Fruit fly (Drosophila melanogaster) whole organism, larva: ENCODE results near the gene Arp10.

Source experiments
- noc ChIP-seq: fragments of 200-800 bp; sonication (Bioruptor generic); optimal IDR thresholded peaks from 3 replicates; lab custom pipeline; 2019; ENCODE audit warnings: missing biosample characterization, mild to moderate bottlenecking, missing genetic modification characterization, moderate library complexity

Arp10 gene

DNA sequence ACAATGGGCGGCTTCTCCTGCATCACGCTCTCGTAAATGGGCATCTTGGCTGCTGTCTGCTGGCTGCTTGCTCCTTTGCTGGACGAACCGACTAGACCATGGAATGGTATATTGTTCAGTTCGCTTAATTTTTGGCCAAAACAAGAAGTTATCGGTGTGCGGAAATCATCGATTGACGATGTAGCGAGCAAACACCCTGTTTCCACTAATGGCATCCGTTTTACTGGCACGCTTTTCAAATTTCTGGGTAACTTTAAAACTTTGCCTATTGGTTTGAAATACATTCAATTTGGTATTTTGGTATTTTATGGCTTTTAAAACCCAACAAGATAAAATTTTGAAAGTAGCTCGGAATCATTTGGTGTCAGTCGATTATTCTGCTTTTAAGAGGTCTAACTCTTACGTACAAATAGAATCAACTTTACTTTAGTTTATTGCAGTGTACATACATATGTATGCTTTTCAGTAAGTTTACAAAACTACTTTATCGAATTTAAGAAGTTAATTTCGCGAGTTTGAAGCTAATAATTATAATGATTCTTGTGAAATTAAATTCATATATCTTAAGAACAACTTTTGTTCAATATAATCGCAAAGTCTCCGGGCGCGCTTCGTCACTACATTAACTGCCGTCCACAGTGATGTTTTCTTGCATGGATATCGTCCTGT, at the start of gene Arp10:
TSS of gene Arp10 (minus strand) at position 304 of the 669 bp plus-strand sequence.
- no peak for TF ChIP-seq noc (tag; lab: Kevin White, UChicago)

DNA sequence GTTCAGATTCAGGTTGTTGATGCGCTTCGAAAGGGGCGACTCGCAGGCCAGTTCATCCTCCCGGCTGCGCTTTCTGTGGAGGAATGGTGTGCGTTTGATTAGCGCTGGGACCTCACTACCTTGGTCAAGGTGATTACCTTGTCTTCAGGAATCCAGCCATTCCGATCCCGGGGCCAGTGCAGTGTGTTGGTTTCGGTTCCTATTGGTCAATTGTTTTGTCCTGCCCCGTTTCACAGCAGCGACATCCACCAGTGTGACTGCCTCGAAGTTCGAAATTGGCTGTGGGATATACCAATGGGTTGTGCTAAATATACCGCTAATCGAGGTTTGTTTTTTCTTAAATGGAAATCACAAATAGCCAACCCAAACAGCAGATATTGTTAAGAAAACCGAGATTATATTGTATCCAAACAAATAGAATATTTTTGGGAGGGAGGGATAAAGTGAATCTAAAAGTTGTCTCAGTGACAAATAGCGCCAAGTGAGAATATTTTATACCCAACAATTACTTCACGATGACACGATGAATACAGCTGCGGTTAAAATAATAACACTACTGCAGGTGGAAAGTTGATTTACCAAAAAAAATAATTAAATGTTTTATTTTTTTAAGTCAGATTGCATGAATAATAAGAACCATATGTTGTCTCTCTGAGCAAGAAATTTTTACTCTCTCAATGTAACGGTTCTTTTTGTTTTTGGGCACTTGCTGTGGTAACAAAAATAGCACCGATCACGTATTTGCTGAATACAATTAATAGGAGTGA, 49.0 kb upstream of the Arp10 start, which contains the start of gene CG14229:
TSS of gene CG14229 (minus strand) at position 459 of the 767 bp plus-strand sequence.
- no peak for TF ChIP-seq noc (tag; lab: Kevin White, UChicago)

DNA sequence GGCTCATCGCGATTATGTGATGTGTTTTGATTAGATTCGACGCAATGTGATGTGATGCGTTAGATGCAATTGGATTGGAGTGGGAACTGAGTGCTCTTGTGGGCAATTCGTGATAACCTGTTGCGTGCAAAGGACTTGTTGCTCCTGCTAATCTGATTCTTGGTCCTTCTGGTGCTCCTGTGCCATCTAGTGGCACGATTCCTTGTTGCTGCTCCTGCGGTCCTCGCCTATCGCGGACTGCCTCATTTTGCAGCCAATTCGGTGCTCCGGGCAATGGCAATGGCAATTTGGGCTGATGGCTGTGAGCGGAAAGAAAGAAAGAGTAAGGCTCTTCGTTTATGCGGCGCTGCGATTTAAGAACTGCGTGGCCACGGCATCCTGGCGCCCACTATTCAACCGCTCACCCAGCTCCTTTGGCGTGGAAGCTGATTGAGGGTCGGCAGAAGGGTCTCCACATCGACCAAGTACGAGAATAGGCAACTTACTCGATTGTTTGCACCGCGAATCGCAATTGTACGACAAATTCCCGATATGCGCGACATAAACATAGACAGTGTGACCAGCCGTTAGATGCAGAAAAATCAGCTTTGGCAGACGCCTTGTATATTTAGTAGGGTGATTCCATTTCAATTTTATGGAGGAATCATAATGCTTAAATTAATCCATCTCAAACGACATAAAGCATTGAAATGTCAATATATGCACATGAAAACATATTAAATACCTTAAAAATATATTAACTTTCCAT, 47.1 kb upstream of the Arp10 start, which contains the start of gene Mer:
TSS of gene Mer (minus strand) at position 550 of the 748 bp plus-strand sequence.
- peak; percentile 77 for TF ChIP-seq noc (tag; lab: Kevin White, UChicago)

DNA sequence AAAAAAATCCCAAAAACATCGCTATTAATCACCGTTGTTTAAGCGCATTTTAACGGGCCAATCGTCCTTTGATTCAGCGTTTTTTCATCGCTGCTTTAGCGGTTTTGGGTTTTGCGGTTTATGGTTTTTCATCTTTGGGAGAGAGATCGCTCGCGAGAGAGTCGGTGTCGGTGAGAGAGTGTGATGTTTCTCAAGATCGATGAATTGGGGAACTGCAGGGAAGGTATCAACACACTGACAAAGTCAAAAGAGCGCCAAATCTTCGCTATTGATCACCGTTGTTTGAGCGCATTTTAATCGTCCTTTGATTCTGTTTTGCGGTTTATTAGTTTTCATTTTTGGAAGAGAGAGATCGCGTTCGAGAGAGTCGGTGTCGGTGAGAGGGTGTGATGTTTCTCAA, 44.1 kb upstream of the Arp10 start:
- no peak for TF ChIP-seq noc (tag; lab: Kevin White, UChicago)

DNA sequence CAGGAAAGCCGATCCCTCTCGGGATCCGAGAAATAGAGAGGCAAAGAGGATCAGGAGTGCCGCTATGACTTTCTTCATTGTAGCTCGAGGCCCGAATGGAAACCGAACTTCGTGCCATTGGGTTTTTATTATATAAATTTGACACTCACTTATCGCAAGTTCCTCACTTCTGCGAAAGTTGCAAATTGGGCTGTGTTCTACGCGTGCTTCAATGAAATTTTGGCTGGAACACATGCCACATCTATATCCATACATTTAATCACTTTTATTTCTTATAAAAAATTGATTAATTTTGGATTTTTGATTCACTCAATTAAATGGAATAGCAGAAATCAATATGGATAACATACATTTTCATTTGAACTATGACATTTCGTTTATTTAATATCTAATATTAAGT, 42.9 kb upstream of the Arp10 start, which contains the start of gene CG14227:
TSS of gene CG14227 (minus strand) at position 101 of the 400 bp plus-strand sequence.
- TF ChIP-seq noc (tag; lab: Kevin White, UChicago) = no peak

DNA sequence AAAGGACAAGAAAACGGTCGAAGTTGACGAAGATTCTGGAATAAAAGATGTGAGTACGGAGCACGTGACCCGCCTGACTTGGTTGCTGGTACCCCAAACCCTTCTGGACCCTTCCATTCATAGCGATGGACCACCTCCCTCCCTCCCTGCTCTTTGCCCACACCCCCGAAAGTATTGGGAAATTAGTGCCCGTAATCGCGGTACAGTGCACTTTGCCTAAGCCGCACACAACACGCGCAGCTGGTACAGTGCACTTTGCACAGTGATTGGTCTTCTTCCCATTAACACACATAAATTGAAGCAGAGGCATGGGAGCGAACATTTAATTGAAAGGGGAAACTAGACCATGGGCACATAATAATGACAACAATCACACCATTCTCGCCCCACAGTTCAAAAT, 38.1 kb upstream of the Arp10 start:
- TF ChIP-seq noc (tag; lab: Kevin White, UChicago) = no peak

DNA sequence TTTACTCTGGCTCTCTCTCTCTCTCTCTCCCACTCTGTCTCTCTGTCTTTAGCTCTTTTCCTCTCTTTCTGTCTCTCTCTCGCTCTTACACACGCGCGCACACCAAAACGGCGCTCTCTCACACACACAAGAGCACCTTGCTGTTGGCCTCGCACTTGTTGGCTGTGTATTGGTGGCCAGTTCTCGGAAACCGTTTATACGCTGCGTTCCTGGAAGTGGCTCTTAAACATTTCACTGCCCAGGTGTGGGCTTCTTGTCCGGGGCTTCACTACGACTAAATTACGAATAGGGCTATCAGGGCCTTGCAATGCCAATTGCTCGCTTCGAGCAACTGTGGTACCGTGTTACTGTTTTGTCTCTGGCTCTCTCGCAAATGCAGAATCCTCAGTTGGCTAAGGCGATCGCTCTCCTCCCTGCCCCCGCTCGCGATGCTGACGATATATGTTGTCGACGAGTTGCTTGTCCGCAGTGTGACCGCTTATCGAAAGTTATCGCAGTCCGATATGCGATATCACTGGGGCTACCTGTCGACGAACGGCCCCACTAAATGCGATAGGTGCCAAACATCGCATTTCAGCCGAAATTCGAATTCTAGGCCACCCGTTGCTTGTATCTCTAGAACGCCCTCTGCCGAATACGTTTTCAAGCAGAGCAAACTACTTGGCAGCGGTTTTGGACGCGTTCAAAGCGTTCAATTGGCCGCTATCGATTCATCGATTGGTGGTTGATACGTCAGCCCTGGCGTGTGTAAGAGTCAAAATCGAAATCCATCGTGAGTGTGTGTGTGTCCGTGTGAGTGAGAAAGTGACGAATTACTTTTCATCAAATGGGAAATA, 37.3 kb upstream of the Arp10 start, which contains the start of the genes dome and Ubqn:
TSS of gene dome (minus strand) at position 479 of the 836 bp plus-strand sequence.
TSS of gene Ubqn (plus strand) at position 769 of the 836 bp plus-strand sequence.
- peak; percentile 42 for TF ChIP-seq noc (tag; lab: Kevin White, UChicago)

DNA sequence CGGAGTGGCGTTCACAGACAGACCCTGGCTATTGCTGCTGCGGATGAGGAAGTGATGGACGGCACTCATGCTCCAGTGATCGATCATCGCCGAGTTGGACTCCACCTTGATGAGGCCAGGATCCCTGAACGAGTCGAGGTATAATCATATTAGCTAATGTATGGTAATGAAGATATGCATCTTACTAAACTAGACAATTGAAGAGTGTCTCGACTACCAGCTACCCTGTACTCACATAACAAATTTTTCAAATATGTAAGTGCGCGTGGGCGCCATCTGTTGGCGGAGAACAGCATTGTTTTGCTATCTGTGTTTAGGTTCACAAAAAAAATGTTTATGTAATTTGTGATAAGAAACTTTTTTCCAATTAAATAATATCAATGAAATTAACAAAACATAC, 33.2 kb upstream of the Arp10 start:
- no peak for TF ChIP-seq noc (tag; lab: Kevin White, UChicago)

DNA sequence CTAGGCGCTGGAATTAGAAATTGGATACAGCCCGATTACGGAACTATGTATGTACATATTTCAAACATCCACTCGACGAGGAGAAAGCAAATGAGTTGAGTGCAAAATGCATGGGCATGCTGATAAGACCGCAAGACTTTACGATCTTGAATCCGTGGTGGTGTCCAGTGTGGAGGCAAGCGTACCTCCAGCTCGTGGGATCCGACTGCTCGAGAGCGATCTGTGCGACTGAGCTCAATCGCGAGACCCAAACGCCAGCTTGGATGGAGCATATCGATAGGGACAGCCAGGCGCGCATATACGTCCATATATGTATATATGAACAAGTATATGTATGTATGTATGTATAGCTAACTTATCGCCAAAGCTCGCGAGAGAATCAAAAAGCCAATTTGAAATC, 29.7 kb upstream of the Arp10 start, which contains the start of gene et:
TSS of gene et (minus strand) at position 230 of the 400 bp plus-strand sequence.
- no peak for TF ChIP-seq noc (tag; lab: Kevin White, UChicago)

DNA sequence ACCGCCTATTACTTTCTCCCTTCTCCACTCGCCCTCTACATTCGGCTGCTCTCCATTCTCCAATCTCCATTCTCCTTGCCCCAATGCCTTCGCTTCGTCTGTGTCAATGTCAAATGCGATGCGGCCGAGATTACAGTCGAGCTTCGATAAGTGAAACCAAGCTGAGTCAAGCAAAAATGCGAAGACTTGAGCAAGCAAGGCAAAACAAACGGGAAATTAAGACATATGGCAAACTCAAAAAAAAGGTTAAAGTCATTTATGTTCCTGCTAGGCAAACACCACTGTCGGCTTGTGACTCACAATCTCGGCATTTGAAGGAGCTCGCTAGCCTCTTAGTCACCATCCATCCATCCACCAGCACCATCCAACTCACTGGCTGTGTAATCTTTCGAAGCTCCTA, 22.4 kb upstream of the Arp10 start:
- peak; percentile 99 for TF ChIP-seq noc (tag; lab: Kevin White, UChicago)

DNA sequence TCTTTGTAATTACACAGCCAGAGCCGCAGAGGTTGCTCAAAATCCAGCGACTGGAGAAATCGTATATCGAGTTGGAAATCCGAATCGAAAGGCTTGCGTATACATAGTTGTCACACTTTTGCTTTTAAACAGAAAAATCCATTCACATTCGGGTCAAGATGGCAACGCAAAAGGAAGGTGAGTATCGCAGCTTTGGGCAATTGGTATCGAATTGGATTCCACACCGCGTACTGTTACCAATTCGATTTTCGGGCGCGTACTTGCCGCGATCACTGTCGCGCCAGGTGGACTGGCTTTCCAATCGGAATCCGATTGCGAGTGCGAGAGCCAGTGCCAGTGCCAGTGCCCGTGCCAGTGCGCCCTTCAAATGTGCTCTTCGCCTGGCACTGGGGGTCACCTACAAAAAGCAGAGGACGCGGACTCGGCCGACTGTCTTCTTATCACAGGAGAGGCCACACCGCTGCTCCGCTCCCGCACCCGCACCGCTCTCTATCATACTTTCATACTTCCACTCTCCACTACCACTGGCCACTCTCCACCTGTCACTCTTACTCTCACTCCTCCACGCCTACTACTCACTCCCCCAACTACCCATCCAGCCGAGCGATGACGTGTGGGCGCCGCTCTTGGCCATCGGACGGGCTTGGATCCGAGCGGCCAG, 21.6 kb upstream of the Arp10 start:
- no peak for TF ChIP-seq noc (tag; lab: Kevin White, UChicago)

DNA sequence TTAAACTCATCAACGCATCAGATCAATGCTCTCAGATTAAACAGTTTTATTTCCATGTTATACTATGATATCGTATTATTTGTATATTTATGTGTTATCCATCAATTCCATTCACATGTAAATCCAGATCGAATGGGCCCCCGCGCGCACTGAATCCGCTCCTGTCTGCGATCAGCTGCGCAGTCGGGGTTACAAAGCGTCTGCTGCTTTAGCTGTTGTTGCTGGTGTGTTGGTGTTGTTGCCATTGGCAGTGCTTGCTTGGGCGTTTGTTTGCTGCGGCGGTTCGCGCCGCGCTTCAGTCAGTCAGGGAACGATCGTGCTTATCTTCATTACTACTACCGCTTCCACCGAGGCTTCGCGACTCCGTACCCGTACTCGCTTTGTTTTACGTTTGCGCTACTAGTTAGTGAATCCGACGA, 21.0 kb upstream of the Arp10 start, which contains the start of gene Zw:
TSS of gene Zw (plus strand) at position 262 of the 419 bp plus-strand sequence.
- peak; percentile 26 for TF ChIP-seq noc (tag; lab: Kevin White, UChicago)

DNA sequence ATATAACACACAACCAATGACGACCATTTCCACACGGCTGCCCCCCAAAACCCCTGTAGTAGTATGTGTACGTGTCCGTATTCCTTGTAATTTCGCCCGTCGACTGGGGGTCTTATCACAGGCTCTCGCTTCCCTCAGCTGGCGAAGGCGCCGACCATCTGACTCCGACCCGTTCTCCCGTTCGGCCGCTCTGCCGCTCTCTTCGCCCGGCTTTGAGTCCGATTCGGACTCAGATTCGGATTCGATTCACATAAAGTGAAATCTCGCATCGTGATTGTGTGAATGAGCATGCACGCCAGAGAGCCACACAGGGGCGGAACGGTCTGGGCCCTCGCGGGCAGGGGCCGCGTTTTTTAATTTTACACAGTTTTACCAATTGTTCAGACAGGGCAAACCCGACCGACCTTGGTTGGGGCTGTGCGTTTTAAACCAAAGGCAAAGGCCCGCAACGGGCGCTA, 19.7 kb upstream of the Arp10 start:
- peak; percentile 30 for TF ChIP-seq noc (tag; lab: Kevin White, UChicago)
